Fruit fly (Drosophila melanogaster) whole organism, embryonic: ENCODE data around the gene CG11905.

Experiments used
- Ada2b ChIP-seq: fragments of 200-800 bp; sonication (Bioruptor generic); IDR thresholded peaks from 2 replicates; pipeline ENCODE4 v1.3.6; 2022; ENCODE audit warnings: missing biosample characterization, missing genetic modification characterization
- Bgb ChIP-seq: fragments of 200-800 bp; sonication (Bioruptor generic); IDR thresholded peaks from 2 replicates; pipeline ENCODE4 v1.3.6; 2022; ENCODE audit warnings: missing biosample characterization, missing genetic modification characterization; ENCODE audit not compliant: partially characterized antibody
- CG13424 ChIP-seq: fragments of 200-800 bp; sonication (Bioruptor generic); optimal IDR thresholded peaks from 2 replicates; lab custom pipeline; 2019; ENCODE audit warnings: missing biosample characterization, mild to moderate bottlenecking, missing genetic modification characterization, moderate library complexity
- CG32767 ChIP-seq: fragments of 200-800 bp; sonication (Bioruptor generic); IDR thresholded peaks from 2 replicates; pipeline ENCODE4 v1.3.6; 2022; ENCODE audit warnings: missing biosample characterization, missing genetic modification characterization
- CG9215 ChIP-seq: fragments of 200-800 bp; sonication (Bioruptor generic); IDR thresholded peaks from 2 replicates; pipeline ENCODE4 v1.3.6; 2022; ENCODE audit warnings: missing biosample characterization, missing genetic modification characterization
- br ChIP-seq: fragments of >200 bp; optimal IDR thresholded peaks from 2 replicates; lab custom pipeline; 2017
- nmo ChIP-seq: fragments of 200-800 bp; sonication (Bioruptor generic); optimal IDR thresholded peaks from 2 replicates; lab custom pipeline; 2018; ENCODE audit warnings: missing biosample characterization, mild to moderate bottlenecking, missing genetic modification characterization, moderate library complexity

- TF ChIP-seq br (lab: Kevin White, UChicago) = no peak
- peak; percentile 60 for TF ChIP-seq nmo (GFP tag; lab: Kevin White, UChicago)
- peak; percentile 31 for TF ChIP-seq CG13424 (tag; lab: Kevin White, UChicago)
- TF ChIP-seq Bgb (GFP tag; lab: Robert Waterston, UW) = peak; percentile 97
- 0 out of 2 replicates have a peak, but pooled peaks have one; percentile 19 for TF ChIP-seq CG32767 (GFP tag; lab: Robert Waterston, UW)
- TF ChIP-seq Ada2b (GFP tag; lab: Robert Waterston, UW) = no peak; the same call in 1 of the 2 replicates
- no peak for TF ChIP-seq CG9215 (GFP tag; lab: Robert Waterston, UW)
Measured at dm6 chr3L:16955219-16956002, 20.1 kb upstream of the CG11905 start.
